Fruit fly (Drosophila melanogaster) whole organism, adult: ENCODE data around the gene CG4586.

Experiments used
- CG11617 ChIP-seq: fragments of 200-800 bp; sonication (Bioruptor generic); optimal IDR thresholded peaks from 2 replicates; lab custom pipeline; 2017; ENCODE audit warnings: mild to moderate bottlenecking, missing biosample characterization, missing genetic modification reagents, missing genetic modification characterization
- CG12768 ChIP-seq: fragments of 200-800 bp; sonication (Bioruptor generic); optimal IDR thresholded peaks from 2 replicates; lab custom pipeline; 2017; ENCODE audit warnings: missing biosample characterization, missing genetic modification characterization, mild to moderate bottlenecking, moderate library complexity, missing genetic modification reagents
- CG14711 ChIP-seq: fragments of 200-800 bp; sonication (Bioruptor generic); optimal IDR thresholded peaks from 2 replicates; lab custom pipeline; 2018; ENCODE audit warnings: missing biosample characterization, mild to moderate bottlenecking, missing genetic modification characterization, moderate library complexity
- CG1620 ChIP-seq: fragments of 200-800 bp; sonication (Bioruptor generic); optimal IDR thresholded peaks from 2 replicates; lab custom pipeline; 2016; ENCODE audit warnings: missing biosample characterization, missing genetic modification characterization
- CG33017 ChIP-seq: fragments of 200-800 bp; sonication (Bioruptor generic); optimal IDR thresholded peaks from 2 replicates; lab custom pipeline; 2018; ENCODE audit warnings: missing biosample characterization, mild to moderate bottlenecking, missing genetic modification characterization, moderate library complexity
- CG5204 ChIP-seq: fragments of 200-800 bp; sonication (Bioruptor generic); optimal IDR thresholded peaks from 2 replicates; lab custom pipeline; 2016; ENCODE audit warnings: missing biosample characterization, missing genetic modification characterization
- CG7045 ChIP-seq: fragments of 200-800 bp; sonication (Bioruptor generic); optimal IDR thresholded peaks from 2 replicates; lab custom pipeline; 2017; ENCODE audit warnings: missing biosample characterization, mild to moderate bottlenecking, missing genetic modification characterization
- CG7101 ChIP-seq: fragments of 200-800 bp; sonication (Bioruptor generic); optimal IDR thresholded peaks from 2 replicates; lab custom pipeline; 2018; ENCODE audit warnings: missing biosample characterization, mild to moderate bottlenecking, missing genetic modification characterization, moderate library complexity
- Clk ChIP-seq: fragments of 200-800 bp; sonication (Bioruptor generic); optimal IDR thresholded peaks from 2 replicates; lab custom pipeline; 2017; ENCODE audit warnings: missing biosample characterization, missing genetic modification characterization
- Crg-1 ChIP-seq: fragments of 200-800 bp; sonication (Bioruptor generic); optimal IDR thresholded peaks from 2 replicates; lab custom pipeline; 2016; ENCODE audit warnings: missing biosample characterization, missing genetic modification characterization
- Hr96 ChIP-seq: fragments of 200-800 bp; sonication (Bioruptor generic); optimal IDR thresholded peaks from 2 replicates; lab custom pipeline; 2016; ENCODE audit warnings: missing biosample characterization, missing genetic modification characterization
- Mnt ChIP-seq: fragments of 200-800 bp; sonication (Bioruptor generic); optimal IDR thresholded peaks from 2 replicates; lab custom pipeline; 2016; ENCODE audit warnings: missing biosample characterization, mild to moderate bottlenecking, missing genetic modification characterization
- bab1 ChIP-seq: fragments of 200-800 bp; sonication (Bioruptor generic); optimal IDR thresholded peaks from 3 replicates; lab custom pipeline; 2019; ENCODE audit warnings: missing biosample characterization, mild to moderate bottlenecking, missing genetic modification characterization, moderate library complexity
- cic ChIP-seq: fragments of 200-800 bp; sonication (Bioruptor generic); optimal IDR thresholded peaks from 2 replicates; lab custom pipeline; 2017; ENCODE audit warnings: missing biosample characterization, mild to moderate bottlenecking, missing genetic modification characterization, moderate library complexity
- cnc ChIP-seq, 2 experiments: fragments of >200 bp; optimal IDR thresholded peaks; 2 replicates each; lab custom pipeline; 2017
- kay ChIP-seq: fragments of 200-800 bp; sonication (Bioruptor generic); peaks from one replicate; lab custom pipeline; 2016; ENCODE audit warnings: missing biosample characterization, missing genetic modification characterization, borderline replicate concordance
- ovo ChIP-seq: fragments of 200-800 bp; sonication (Bioruptor generic); optimal IDR thresholded peaks from 2 replicates; lab custom pipeline; 2016; ENCODE audit warnings: missing biosample characterization, missing genetic modification characterization
- pad ChIP-seq: fragments of 200-800 bp; sonication (Bioruptor generic); optimal IDR thresholded peaks from 3 replicates; lab custom pipeline; 2017; ENCODE audit warnings: missing biosample characterization, missing genetic modification characterization, mild to moderate bottlenecking, moderate library complexity, missing genetic modification reagents
- tj ChIP-seq: fragments of 200-800 bp; sonication (Bioruptor generic); optimal IDR thresholded peaks from 3 replicates; lab custom pipeline; 2017; ENCODE audit warnings: missing biosample characterization, mild to moderate bottlenecking, missing genetic modification characterization, moderate library complexity
- toe ChIP-seq: fragments of 200-800 bp; sonication (Bioruptor generic); optimal IDR thresholded peaks from 2 replicates; lab custom pipeline; 2016; ENCODE audit warnings: missing biosample characterization, missing genetic modification characterization

The CG4586 gene

dm6 chrX:6996130-6996529, 26.4 kb downstream of the CG4586 start:
- TF ChIP-seq cic (GFP tag; lab: Kevin White, UChicago) (no peak), CG12768 (GFP tag; lab: Kevin White, UChicago) (no peak), pad (GFP tag; lab: Kevin White, UChicago) (no peak), Clk (no peak), CG11617 (GFP tag; lab: Kevin White, UChicago) (no peak), CG5204 (GFP tag; lab: Kevin White, UChicago) (no peak), Hr96 (GFP tag; lab: Kevin White, UChicago) (no peak), ovo (GFP tag; lab: Kevin White, UChicago) (no peak), bab1 (GFP tag; lab: Kevin White, UChicago) (no peak), CG7045 (GFP tag; lab: Kevin White, UChicago) (no peak), CG14711 (tag; lab: Kevin White, UChicago) (no peak), Crg-1 (GFP tag; lab: Kevin White, UChicago) (no peak), Mnt (no peak), CG33017 (tag; lab: Kevin White, UChicago) (no peak), tj (GFP tag; lab: Kevin White, UChicago) (no peak), kay (no peak), CG1620 (no peak), cnc (optimal IDR thresholded peaks at IDR 0.05; lab: Kevin White, UChicago) (no peak), toe (GFP tag; lab: Kevin White, UChicago) (no peak), CG7101 (tag; lab: Kevin White, UChicago) (no peak)

dm6 chrX:6996965-6997652, 27.4 kb downstream of the CG4586 start:
- TF ChIP-seq Clk = no peak
- TF ChIP-seq Crg-1 (GFP tag; lab: Kevin White, UChicago) = no peak
- TF ChIP-seq kay = no peak
- TF ChIP-seq Mnt = no peak
- TF ChIP-seq CG12768 (GFP tag; lab: Kevin White, UChicago) = no peak
- no peak for TF ChIP-seq CG7101 (tag; lab: Kevin White, UChicago)
- TF ChIP-seq CG14711 (tag; lab: Kevin White, UChicago) = no peak
- no peak for TF ChIP-seq cnc (optimal IDR thresholded peaks at IDR 0.05; lab: Kevin White, UChicago)
- no peak for TF ChIP-seq toe (GFP tag; lab: Kevin White, UChicago)
- no peak for TF ChIP-seq CG1620
- TF ChIP-seq bab1 (GFP tag; lab: Kevin White, UChicago) = no peak
- TF ChIP-seq CG33017 (tag; lab: Kevin White, UChicago) = no peak
- TF ChIP-seq cic (GFP tag; lab: Kevin White, UChicago) = no peak
- no peak for TF ChIP-seq pad (GFP tag; lab: Kevin White, UChicago)
- no peak for TF ChIP-seq CG11617 (GFP tag; lab: Kevin White, UChicago)
- no peak for TF ChIP-seq Hr96 (GFP tag; lab: Kevin White, UChicago)
- TF ChIP-seq ovo (GFP tag; lab: Kevin White, UChicago) = no peak
- no peak for TF ChIP-seq CG5204 (GFP tag; lab: Kevin White, UChicago)

dm6 chrX:6997653-6998491, 28.2 kb downstream of the CG4586 start:
- TF ChIP-seq CG5204 (GFP tag; lab: Kevin White, UChicago) (peak; percentile 50), CG33017 (tag; lab: Kevin White, UChicago) (no peak), Clk (no peak), Hr96 (GFP tag; lab: Kevin White, UChicago) (no peak), CG14711 (tag; lab: Kevin White, UChicago) (peak; percentile 50), CG1620 (peak; percentile 29), ovo (GFP tag; lab: Kevin White, UChicago) (no peak), Mnt (no peak), cic (GFP tag; lab: Kevin White, UChicago) (no peak), CG7045 (GFP tag; lab: Kevin White, UChicago) (no peak), tj (GFP tag; lab: Kevin White, UChicago) (no peak), cnc (optimal IDR thresholded peaks at IDR 0.05; lab: Kevin White, UChicago) (no peak), toe (GFP tag; lab: Kevin White, UChicago) (no peak), Crg-1 (GFP tag; lab: Kevin White, UChicago) (no peak), bab1 (GFP tag; lab: Kevin White, UChicago) (peak; percentile 55), CG7101 (tag; lab: Kevin White, UChicago) (no peak), CG11617 (GFP tag; lab: Kevin White, UChicago) (peak; percentile 8), kay (no peak), CG12768 (GFP tag; lab: Kevin White, UChicago) (no peak), pad (GFP tag; lab: Kevin White, UChicago) (no peak)

dm6 chrX:6998492-6998852, 28.8 kb downstream of the CG4586 start, which contains the start of gene Inx2:
TSS of gene Inx2 (plus strand) at chrX:6998672.
- peak; percentile 69 for TF ChIP-seq ovo (GFP tag; lab: Kevin White, UChicago)
- TF ChIP-seq Hr96 (GFP tag; lab: Kevin White, UChicago) = peak; percentile 77
- peak; percentile 38 for TF ChIP-seq CG12768 (GFP tag; lab: Kevin White, UChicago)
- TF ChIP-seq pad (GFP tag; lab: Kevin White, UChicago) = peak; percentile 41
- peak; percentile 71 for TF ChIP-seq CG7101 (tag; lab: Kevin White, UChicago)
- peak; percentile 88 for TF ChIP-seq bab1 (GFP tag; lab: Kevin White, UChicago)
- peak; percentile 70 for TF ChIP-seq cic (GFP tag; lab: Kevin White, UChicago)
- TF ChIP-seq CG11617 (GFP tag; lab: Kevin White, UChicago) = no peak
- peak; percentile 31 for TF ChIP-seq CG1620
- TF ChIP-seq cnc (optimal IDR thresholded peaks at IDR 0.05; lab: Kevin White, UChicago) = no peak
- peak; percentile 89 for TF ChIP-seq Mnt
- TF ChIP-seq Clk = no peak
- TF ChIP-seq CG33017 (tag; lab: Kevin White, UChicago) = no peak
- no peak for TF ChIP-seq CG14711 (tag; lab: Kevin White, UChicago)
- peak; percentile 50 for TF ChIP-seq Crg-1 (GFP tag; lab: Kevin White, UChicago)
- no peak for TF ChIP-seq toe (GFP tag; lab: Kevin White, UChicago)
- TF ChIP-seq tj (GFP tag; lab: Kevin White, UChicago) = peak; percentile 93
- TF ChIP-seq kay = no peak
